Worm (Caenorhabditis elegans) whole organism, L2 larva: Measurements from ENCODE around the gene lig-4.

Experiments
- R02D3.7 ChIP-seq: fragments of 150-350 bp; optimal IDR thresholded peaks from 2 replicates; lab custom pipeline; 2014; ENCODE audit warnings: missing biosample characterization, missing genetic modification characterization
- fos-1 ChIP-seq: fragments of 150-350 bp; optimal IDR thresholded peaks from 2 replicates; lab custom pipeline; 2014; ENCODE audit warnings: missing biosample characterization, missing genetic modification characterization
- nhr-6 ChIP-seq: fragments of 150-350 bp; optimal IDR thresholded peaks from 2 replicates; lab custom pipeline; 2014; ENCODE audit warnings: missing biosample characterization, missing genetic modification characterization
- sma-9 ChIP-seq, 2 experiments: fragments of 150-350 bp in 1 of 2; sonication (generic microtip) in 1 of 2; optimal IDR thresholded peaks; 2 replicates each; lab custom pipeline; 2014 to 2016; ENCODE audit warnings: missing genetic modification characterization in 2 of 2, mild to moderate bottlenecking in 1 of 2, missing biosample characterization in 1 of 2, missing compliant biosample characterization in 1 of 2, missing genetic modification reagents in 1 of 2, moderate library complexity in 1 of 2
- snpc-4 ChIP-seq: fragments of 150-350 bp; optimal IDR thresholded peaks from 2 replicates; lab custom pipeline; 2014; ENCODE audit warnings: missing biosample characterization, missing genetic modification characterization
- unc-55 ChIP-seq: fragments of 150-350 bp; sonication (generic microtip); optimal IDR thresholded peaks from 3 replicates; lab custom pipeline; 2014; ENCODE audit warnings: missing biosample characterization, missing genetic modification reagents, missing genetic modification characterization
- unc-62 ChIP-seq: fragments of 150-350 bp; optimal IDR thresholded peaks from 2 replicates; lab custom pipeline; 2014; ENCODE audit warnings: missing biosample characterization, missing genetic modification reagents, missing genetic modification characterization

DNA sequence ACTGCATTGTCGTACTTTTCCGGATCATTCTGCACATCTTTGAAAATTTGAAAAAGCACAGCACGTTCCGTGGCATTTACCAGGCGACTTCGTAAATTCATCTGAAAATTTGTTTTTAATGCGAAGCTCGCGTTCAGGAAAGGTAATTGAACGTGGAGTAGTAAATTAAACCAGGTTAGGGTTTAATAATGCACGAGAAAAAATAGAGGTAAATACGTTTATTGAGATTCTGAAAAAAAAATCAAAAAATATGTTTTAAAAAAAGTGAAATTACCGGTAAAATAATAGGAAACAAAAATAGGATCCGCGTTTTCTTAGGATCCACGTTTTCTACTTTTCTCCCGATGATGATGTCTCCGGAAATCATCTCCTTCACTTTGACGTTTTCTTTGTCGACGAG, 2.8 kb upstream of the lig-4 start, which contains the start of gene clk-2:
- TF ChIP-seq R02D3.7 (tag; lab: Kevin White, UChicago) (no peak), fos-1 (tag; lab: Kevin White, UChicago) (no peak), sma-9 (GFP tag; optimal IDR thresholded peaks at IDR 0.05; lab: Kevin White, UChicago) (no peak), sma-9 (tag; optimal IDR thresholded peaks at IDR 0.05; lab: Kevin White, UChicago) (no peak), snpc-4 (no peak), nhr-6 (tag; lab: Kevin White, UChicago) (no peak), unc-55 (GFP tag; lab: Kevin White, UChicago) (no peak), unc-62 (GFP tag; lab: Kevin White, UChicago) (no peak)
